Fruit fly (Drosophila melanogaster) whole organism, adult: Measurements from ENCODE around the gene hth.

Source experiments
- CG11617 ChIP-seq: fragments of 200-800 bp; sonication (Bioruptor generic); optimal IDR thresholded peaks from 2 replicates; lab custom pipeline; 2017; ENCODE audit warnings: mild to moderate bottlenecking, missing biosample characterization, missing genetic modification reagents, missing genetic modification characterization
- CG12768 ChIP-seq: fragments of 200-800 bp; sonication (Bioruptor generic); optimal IDR thresholded peaks from 2 replicates; lab custom pipeline; 2017; ENCODE audit warnings: missing biosample characterization, missing genetic modification characterization, mild to moderate bottlenecking, moderate library complexity, missing genetic modification reagents
- CG14711 ChIP-seq: fragments of 200-800 bp; sonication (Bioruptor generic); optimal IDR thresholded peaks from 2 replicates; lab custom pipeline; 2018; ENCODE audit warnings: missing biosample characterization, mild to moderate bottlenecking, missing genetic modification characterization, moderate library complexity
- CG1620 ChIP-seq: fragments of 200-800 bp; sonication (Bioruptor generic); optimal IDR thresholded peaks from 2 replicates; lab custom pipeline; 2016; ENCODE audit warnings: missing biosample characterization, missing genetic modification characterization
- CG33017 ChIP-seq: fragments of 200-800 bp; sonication (Bioruptor generic); optimal IDR thresholded peaks from 2 replicates; lab custom pipeline; 2018; ENCODE audit warnings: missing biosample characterization, mild to moderate bottlenecking, missing genetic modification characterization, moderate library complexity
- CG5204 ChIP-seq: fragments of 200-800 bp; sonication (Bioruptor generic); optimal IDR thresholded peaks from 2 replicates; lab custom pipeline; 2016; ENCODE audit warnings: missing biosample characterization, missing genetic modification characterization
- CG7045 ChIP-seq: fragments of 200-800 bp; sonication (Bioruptor generic); optimal IDR thresholded peaks from 2 replicates; lab custom pipeline; 2017; ENCODE audit warnings: missing biosample characterization, mild to moderate bottlenecking, missing genetic modification characterization
- CG7101 ChIP-seq: fragments of 200-800 bp; sonication (Bioruptor generic); optimal IDR thresholded peaks from 2 replicates; lab custom pipeline; 2018; ENCODE audit warnings: missing biosample characterization, mild to moderate bottlenecking, missing genetic modification characterization, moderate library complexity
- Clk ChIP-seq: fragments of 200-800 bp; sonication (Bioruptor generic); optimal IDR thresholded peaks from 2 replicates; lab custom pipeline; 2017; ENCODE audit warnings: missing biosample characterization, missing genetic modification characterization
- Crg-1 ChIP-seq: fragments of 200-800 bp; sonication (Bioruptor generic); optimal IDR thresholded peaks from 2 replicates; lab custom pipeline; 2016; ENCODE audit warnings: missing biosample characterization, missing genetic modification characterization
- Hr96 ChIP-seq: fragments of 200-800 bp; sonication (Bioruptor generic); optimal IDR thresholded peaks from 2 replicates; lab custom pipeline; 2016; ENCODE audit warnings: missing biosample characterization, missing genetic modification characterization
- Mnt ChIP-seq: fragments of 200-800 bp; sonication (Bioruptor generic); optimal IDR thresholded peaks from 2 replicates; lab custom pipeline; 2016; ENCODE audit warnings: missing biosample characterization, mild to moderate bottlenecking, missing genetic modification characterization
- bab1 ChIP-seq: fragments of 200-800 bp; sonication (Bioruptor generic); optimal IDR thresholded peaks from 3 replicates; lab custom pipeline; 2019; ENCODE audit warnings: missing biosample characterization, mild to moderate bottlenecking, missing genetic modification characterization, moderate library complexity
- cic ChIP-seq: fragments of 200-800 bp; sonication (Bioruptor generic); optimal IDR thresholded peaks from 2 replicates; lab custom pipeline; 2017; ENCODE audit warnings: missing biosample characterization, mild to moderate bottlenecking, missing genetic modification characterization, moderate library complexity
- cnc ChIP-seq, 2 experiments: fragments of >200 bp; optimal IDR thresholded peaks; 2 replicates each; lab custom pipeline; 2017
- kay ChIP-seq: fragments of 200-800 bp; sonication (Bioruptor generic); peaks from one replicate; lab custom pipeline; 2016; ENCODE audit warnings: missing biosample characterization, missing genetic modification characterization, borderline replicate concordance
- ovo ChIP-seq: fragments of 200-800 bp; sonication (Bioruptor generic); optimal IDR thresholded peaks from 2 replicates; lab custom pipeline; 2016; ENCODE audit warnings: missing biosample characterization, missing genetic modification characterization
- pad ChIP-seq: fragments of 200-800 bp; sonication (Bioruptor generic); optimal IDR thresholded peaks from 3 replicates; lab custom pipeline; 2017; ENCODE audit warnings: missing biosample characterization, missing genetic modification characterization, mild to moderate bottlenecking, moderate library complexity, missing genetic modification reagents
- tj ChIP-seq: fragments of 200-800 bp; sonication (Bioruptor generic); optimal IDR thresholded peaks from 3 replicates; lab custom pipeline; 2017; ENCODE audit warnings: missing biosample characterization, mild to moderate bottlenecking, missing genetic modification characterization, moderate library complexity
- toe ChIP-seq: fragments of 200-800 bp; sonication (Bioruptor generic); optimal IDR thresholded peaks from 2 replicates; lab custom pipeline; 2016; ENCODE audit warnings: missing biosample characterization, missing genetic modification characterization

The hth gene

DNA sequence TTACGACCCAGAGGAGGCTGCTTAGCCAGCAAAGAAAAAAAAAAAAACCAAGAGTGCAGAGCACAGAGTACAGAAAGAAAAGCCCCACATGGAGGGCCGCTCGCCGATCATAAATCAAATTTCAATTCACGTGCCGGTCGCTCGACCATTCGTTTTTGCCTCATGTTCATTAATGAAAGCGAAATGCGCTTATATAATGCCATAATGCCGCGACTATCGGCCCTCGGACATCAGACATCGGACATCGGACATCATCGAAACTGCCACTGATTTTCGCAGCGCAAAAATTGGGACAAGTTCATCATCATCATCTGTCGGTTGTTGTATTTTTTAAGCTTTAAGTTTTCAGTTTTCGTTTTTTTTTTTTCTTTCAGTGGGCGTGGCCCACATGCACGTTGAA lies 91.7 kb downstream of the hth start:
- TF ChIP-seq Mnt (GFP tag; lab: Kevin White, UChicago) (no peak), pad (GFP tag; lab: Kevin White, UChicago) (no peak), toe (no peak), Clk (GFP tag; lab: Kevin White, UChicago) (no peak), tj (GFP tag; lab: Kevin White, UChicago) (no peak), CG7101 (tag; lab: Kevin White, UChicago) (no peak), CG33017 (tag; lab: Kevin White, UChicago) (no peak)

DNA sequence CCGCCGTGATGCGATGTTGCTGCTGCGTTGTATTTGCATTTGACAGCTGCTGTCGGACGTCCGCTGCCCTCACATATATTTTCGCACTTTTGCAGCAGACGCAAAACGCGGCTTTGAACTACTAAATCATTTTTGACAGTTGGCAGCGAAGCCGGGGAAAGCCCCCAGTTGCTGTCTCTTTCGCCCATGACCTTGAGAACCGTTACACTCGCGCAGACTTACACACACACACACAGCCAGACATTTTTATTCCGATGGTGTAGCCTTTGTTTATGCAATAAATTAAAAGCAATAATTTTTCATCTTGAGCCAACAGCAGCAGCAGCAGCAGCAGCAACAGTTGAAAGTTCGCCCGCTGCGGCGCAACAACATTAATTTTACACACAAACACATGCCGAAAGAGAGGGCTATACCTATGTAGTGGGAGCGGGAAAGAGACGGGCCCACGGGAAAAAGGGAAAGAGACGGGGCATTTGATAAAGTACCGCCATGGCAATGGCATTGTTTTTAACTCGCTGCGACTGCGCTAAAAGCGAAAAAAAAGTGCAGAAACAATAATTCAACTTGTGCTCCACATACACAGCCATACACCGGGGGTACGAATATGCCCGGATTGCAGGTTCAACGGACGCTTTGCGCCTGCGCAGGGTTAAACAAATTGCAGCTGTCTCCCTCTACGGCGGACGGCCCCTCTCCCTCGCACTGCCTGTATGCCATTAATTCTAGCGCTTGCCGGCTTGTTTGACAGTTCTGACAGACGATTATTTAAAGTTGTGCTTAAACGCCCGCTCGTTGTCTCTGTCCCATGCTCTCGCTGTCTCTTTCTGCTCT lies 92.9 kb downstream of the hth start:
- TF ChIP-seq bab1 (no peak), cic (GFP tag; lab: Kevin White, UChicago) (no peak), ovo (no peak), CG11617 (GFP tag; lab: Kevin White, UChicago) (no peak), CG1620 (GFP tag; lab: Kevin White, UChicago) (no peak), CG33017 (tag; lab: Kevin White, UChicago) (no peak), CG5204 (GFP tag; lab: Kevin White, UChicago) (no peak), Mnt (GFP tag; lab: Kevin White, UChicago) (no peak), Hr96 (GFP tag; lab: Kevin White, UChicago) (no peak), kay (no peak), tj (GFP tag; lab: Kevin White, UChicago) (no peak), Clk (GFP tag; lab: Kevin White, UChicago) (no peak), pad (GFP tag; lab: Kevin White, UChicago) (no peak), CG14711 (tag; lab: Kevin White, UChicago) (no peak), CG12768 (no peak)

DNA sequence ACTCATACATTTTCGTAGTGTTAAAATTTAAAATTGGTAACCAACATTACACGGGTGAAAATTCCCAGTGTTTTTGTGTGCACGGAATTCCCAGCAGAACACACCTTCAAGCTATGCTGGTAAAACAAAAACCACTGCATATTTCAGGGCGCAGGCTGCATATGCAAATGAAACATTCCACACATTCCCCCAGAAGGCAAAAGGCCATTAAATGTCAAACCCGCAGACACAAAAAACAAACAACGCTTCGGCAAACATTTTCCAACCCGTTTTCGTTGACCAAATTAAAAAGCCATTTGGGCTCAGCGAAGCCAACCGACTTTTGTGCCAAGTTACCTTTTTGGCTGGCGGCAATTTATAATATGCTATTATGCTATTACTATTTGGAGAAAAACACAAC lies 95.3 kb downstream of the hth start:
- TF ChIP-seq CG1620 (GFP tag; lab: Kevin White, UChicago) (no peak), Crg-1 (GFP tag; lab: Kevin White, UChicago) (no peak), pad (GFP tag; lab: Kevin White, UChicago) (no peak), kay (no peak), cic (GFP tag; lab: Kevin White, UChicago) (no peak), ovo (no peak), tj (GFP tag; lab: Kevin White, UChicago) (no peak), cnc (optimal IDR thresholded peaks at IDR 0.05; lab: Kevin White, UChicago) (no peak), CG14711 (tag; lab: Kevin White, UChicago) (no peak), CG11617 (GFP tag; lab: Kevin White, UChicago) (no peak), toe (no peak), CG12768 (no peak), CG5204 (GFP tag; lab: Kevin White, UChicago) (no peak), Hr96 (GFP tag; lab: Kevin White, UChicago) (no peak)

DNA sequence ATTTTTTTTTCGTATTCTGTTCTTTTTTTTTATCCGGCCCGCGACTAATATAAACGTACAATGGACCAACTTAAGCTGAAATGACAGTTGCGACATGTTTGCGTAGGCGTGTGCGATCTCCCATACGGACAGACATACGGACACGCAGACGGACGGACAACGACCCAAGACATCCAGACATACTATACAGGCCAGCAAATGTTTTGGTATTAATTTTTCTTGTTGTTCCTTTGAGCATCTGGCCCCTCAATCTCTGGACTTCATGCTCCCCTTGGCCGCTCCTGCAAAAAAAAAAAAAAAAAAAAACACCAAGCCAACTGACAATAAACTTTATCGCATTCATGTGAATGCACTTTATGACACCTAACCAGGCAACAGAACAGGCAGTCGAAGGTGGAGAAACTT lies 99.8 kb downstream of the hth start:
- no peak for TF ChIP-seq tj (GFP tag; lab: Kevin White, UChicago)
- TF ChIP-seq Clk (GFP tag; lab: Kevin White, UChicago) = no peak
- TF ChIP-seq CG14711 (tag; lab: Kevin White, UChicago) = no peak
- no peak for TF ChIP-seq toe
- TF ChIP-seq CG12768 = no peak
- TF ChIP-seq CG5204 (GFP tag; lab: Kevin White, UChicago) = no peak
- no peak for TF ChIP-seq CG7101 (tag; lab: Kevin White, UChicago)
- TF ChIP-seq cnc (optimal IDR thresholded peaks at IDR 0.05; lab: Kevin White, UChicago) = no peak
- no peak for TF ChIP-seq CG1620 (GFP tag; lab: Kevin White, UChicago)
- TF ChIP-seq cic (GFP tag; lab: Kevin White, UChicago) = no peak
- TF ChIP-seq CG11617 (GFP tag; lab: Kevin White, UChicago) = no peak
- TF ChIP-seq kay = no peak

DNA sequence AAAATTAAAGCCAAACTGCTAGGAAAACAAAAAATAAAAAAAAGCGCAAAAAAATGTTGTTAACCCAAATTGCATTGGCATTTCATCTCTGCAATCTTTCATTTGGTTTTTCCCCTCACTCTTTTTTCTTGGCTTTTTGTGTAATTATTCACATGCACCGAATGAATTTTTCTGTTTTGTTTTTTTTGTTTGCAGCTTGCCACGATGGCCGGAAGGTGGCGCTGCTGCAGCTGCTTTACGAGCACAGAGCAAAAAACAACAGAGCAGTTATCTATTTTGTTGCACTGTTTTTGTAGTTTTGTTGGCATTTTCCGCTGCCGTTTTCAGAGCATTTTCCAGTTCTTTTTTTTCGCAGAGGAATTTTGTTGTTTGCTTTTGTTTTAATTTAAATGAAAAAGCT lies 100.6 kb downstream of the hth start:
- TF ChIP-seq tj (GFP tag; lab: Kevin White, UChicago) = no peak
- no peak for TF ChIP-seq CG11617 (GFP tag; lab: Kevin White, UChicago)
- no peak for TF ChIP-seq ovo
- TF ChIP-seq CG14711 (tag; lab: Kevin White, UChicago) = no peak
- TF ChIP-seq CG33017 (tag; lab: Kevin White, UChicago) = no peak
- TF ChIP-seq CG12768 = no peak
- TF ChIP-seq cnc (optimal IDR thresholded peaks at IDR 0.05; lab: Kevin White, UChicago) = no peak
- no peak for TF ChIP-seq Clk (GFP tag; lab: Kevin White, UChicago)
- TF ChIP-seq bab1 = no peak
- TF ChIP-seq toe = no peak
- TF ChIP-seq Mnt (GFP tag; lab: Kevin White, UChicago) = no peak
- TF ChIP-seq pad (GFP tag; lab: Kevin White, UChicago) = no peak
- TF ChIP-seq Crg-1 (GFP tag; lab: Kevin White, UChicago) = no peak
- TF ChIP-seq CG7045 (GFP tag; lab: Kevin White, UChicago) = no peak
- TF ChIP-seq kay = no peak
- no peak for TF ChIP-seq Hr96 (GFP tag; lab: Kevin White, UChicago)
- TF ChIP-seq CG1620 (GFP tag; lab: Kevin White, UChicago) = no peak

DNA sequence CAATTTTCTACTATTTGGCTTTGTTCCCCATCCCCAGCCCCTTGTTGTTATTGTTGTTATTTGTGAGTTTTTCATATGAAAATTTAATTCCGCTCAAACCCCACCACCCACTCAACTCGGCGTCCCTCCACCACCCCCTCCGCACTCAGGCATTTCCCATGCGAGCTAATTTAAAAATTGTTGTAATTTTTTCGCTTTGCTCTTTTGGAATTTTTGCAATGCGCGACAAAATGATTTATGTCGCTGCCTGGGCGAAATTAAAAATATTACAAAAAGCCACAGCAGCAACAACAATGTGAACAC lies 101.6 kb downstream of the hth start:
- no peak for TF ChIP-seq pad (GFP tag; lab: Kevin White, UChicago)
- no peak for TF ChIP-seq CG33017 (tag; lab: Kevin White, UChicago)
- TF ChIP-seq CG7101 (tag; lab: Kevin White, UChicago) = no peak
- no peak for TF ChIP-seq CG5204 (GFP tag; lab: Kevin White, UChicago)
- TF ChIP-seq tj (GFP tag; lab: Kevin White, UChicago) = no peak
- TF ChIP-seq ovo = no peak
- TF ChIP-seq kay = no peak
- no peak for TF ChIP-seq Hr96 (GFP tag; lab: Kevin White, UChicago)
- no peak for TF ChIP-seq CG11617 (GFP tag; lab: Kevin White, UChicago)
- TF ChIP-seq CG14711 (tag; lab: Kevin White, UChicago) = no peak
- TF ChIP-seq cic (GFP tag; lab: Kevin White, UChicago) = no peak
- no peak for TF ChIP-seq Clk (GFP tag; lab: Kevin White, UChicago)
- TF ChIP-seq toe = no peak
- TF ChIP-seq CG1620 (GFP tag; lab: Kevin White, UChicago) = no peak
- TF ChIP-seq bab1 = no peak
- TF ChIP-seq cnc (optimal IDR thresholded peaks at IDR 0.05; lab: Kevin White, UChicago) = no peak
- TF ChIP-seq CG7045 (GFP tag; lab: Kevin White, UChicago) = no peak
